Worm (Caenorhabditis elegans): Measurements from ENCODE around the gene F22B8.7.

ce11 chrV:16121451-16121850 lies 27.1 kb downstream of the F22B8.7 start:
- TF ChIP-seq ztf-29 (GFP tag; IDR thresholded peaks at IDR 0.05) (no peak), flt-1 (GFP tag; IDR thresholded peaks at IDR 0.05) (no peak), T22C8.4 (GFP tag; IDR thresholded peaks at IDR 0.05) (no peak)
